Fruit fly (Drosophila melanogaster) whole organism, wandering third instar larva: ENCODE measurements around the gene CG6126.

Experiments
- CG32264 ChIP-seq: fragments of 200-800 bp; sonication (Bioruptor generic); optimal IDR thresholded peaks from 2 replicates; lab custom pipeline; 2016; ENCODE audit warnings: missing biosample characterization, missing genetic modification characterization
- CG9705 ChIP-seq: fragments of 200-800 bp; sonication (Bioruptor generic); optimal IDR thresholded peaks from 2 replicates; lab custom pipeline; 2018; ENCODE audit warnings: missing biosample characterization, mild to moderate bottlenecking, missing genetic modification characterization
- CrebA ChIP-seq: fragments of 200-800 bp; sonication (Bioruptor generic); optimal IDR thresholded peaks from 2 replicates; lab custom pipeline; 2016; ENCODE audit warnings: missing biosample characterization, mild to moderate bottlenecking, missing genetic modification characterization, borderline replicate concordance
- Jra ChIP-seq: sonication (Bioruptor generic); optimal IDR thresholded peaks from 2 replicates; lab custom pipeline; 2016; ENCODE audit warnings: missing biosample characterization, missing genetic modification characterization
- br ChIP-seq: fragments of 200-800 bp; sonication (Bioruptor generic); optimal IDR thresholded peaks from 2 replicates; lab custom pipeline; 2016; ENCODE audit warnings: missing biosample characterization, missing genetic modification characterization
- jim ChIP-seq: fragments of 175-275, 200-325 bp; sonication (Bioruptor generic); optimal IDR thresholded peaks from 2 replicates; lab custom pipeline; 2016; ENCODE audit warnings: missing biosample characterization, mild to moderate bottlenecking, missing genetic modification characterization
- sage ChIP-seq: fragments of 200-800 bp; sonication (Bioruptor generic); optimal IDR thresholded peaks from 2 replicates; lab custom pipeline; 2016; ENCODE audit warnings: missing biosample characterization, mild to moderate bottlenecking, missing genetic modification characterization

DNA sequence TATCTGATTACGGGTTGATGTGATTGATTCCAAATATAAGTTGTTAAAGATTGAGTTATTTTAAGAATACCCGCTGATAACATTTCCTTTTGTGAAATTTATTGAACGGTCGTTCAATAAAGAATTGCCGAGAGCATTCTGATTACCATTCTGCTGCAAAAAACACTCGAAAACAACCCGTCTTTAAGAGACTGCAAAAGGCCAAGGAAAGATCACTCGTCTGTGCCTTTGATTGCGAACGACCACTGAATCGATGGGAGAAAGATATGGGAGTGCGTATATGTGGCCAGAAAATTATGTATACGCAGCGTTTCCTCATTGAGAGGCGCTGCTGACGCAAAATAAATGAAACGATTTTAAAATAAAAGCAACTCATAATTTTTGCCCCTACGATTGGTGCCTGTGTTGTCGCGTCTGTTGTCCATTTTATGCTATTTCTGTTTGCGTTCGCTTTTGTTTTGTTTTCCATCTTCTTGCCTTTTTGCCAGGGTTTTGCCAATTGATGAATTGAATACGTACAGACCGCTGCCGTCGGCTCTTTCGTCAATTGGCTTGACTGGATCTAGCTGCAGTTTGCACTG, 12.6 kb downstream of the CG6126 start:
- TF ChIP-seq CG32264 (no peak), br (GFP tag; lab: Kevin White, UChicago) (no peak), sage (GFP tag; lab: Kevin White, UChicago) (no peak), jim (GFP tag; lab: Kevin White, UChicago) (no peak), CG9705 (GFP tag; lab: Kevin White, UChicago) (no peak), CrebA (GFP tag; lab: Kevin White, UChicago) (no peak), Jra (GFP tag; lab: Kevin White, UChicago) (no peak)
